Worm (Caenorhabditis elegans): ENCODE data around the gene M02E1.4.

ce11 chrX:334452-334851, 21.4 kb downstream of the M02E1.4 start:
- TF ChIP-seq mml-1 (tag; optimal IDR thresholded peaks at IDR 0.05) (no peak), ama-1 (optimal IDR thresholded peaks at IDR 0.05) (no peak), fos-1 (tag; optimal IDR thresholded peaks at IDR 0.05) (no peak), zag-1 (tag; optimal IDR thresholded peaks at IDR 0.05) (no peak), ceh-16 (tag; optimal IDR thresholded peaks at IDR 0.05) (no peak), R02D3.7 (tag; optimal IDR thresholded peaks at IDR 0.05) (no peak), egl-27 (tag; optimal IDR thresholded peaks at IDR 0.05) (no peak), pha-4 (tag; optimal IDR thresholded peaks at IDR 0.05) (no peak)

Data from whole organism, L3 larva.